Fruit fly (Drosophila melanogaster) whole organism, embryonic: Measurements from ENCODE around the gene CG17906.

Source experiments
- Asciz ChIP-seq: fragments of 200-800 bp; sonication (Bioruptor generic); optimal IDR thresholded peaks from 2 replicates; lab custom pipeline; 2017; ENCODE audit warnings: missing biosample characterization, mild to moderate bottlenecking, missing genetic modification characterization, missing genetic modification reagents
- Atf3 ChIP-seq: fragments of 200-800 bp; sonication (Bioruptor generic); optimal IDR thresholded peaks from 3 replicates; lab custom pipeline; 2016; ENCODE audit warnings: missing biosample characterization, missing genetic modification characterization
- BtbVII ChIP-seq: fragments of 200-800 bp; sonication (Bioruptor generic); optimal IDR thresholded peaks from 3 replicates; lab custom pipeline; 2017; ENCODE audit warnings: missing biosample characterization, mild to moderate bottlenecking, missing genetic modification characterization
- CG10543 ChIP-seq: fragments of 200-800 bp; sonication (Bioruptor generic); optimal IDR thresholded peaks from 3 replicates; lab custom pipeline; 2017; ENCODE audit warnings: missing biosample characterization, mild to moderate bottlenecking, missing genetic modification characterization, moderate library complexity
- CG16863 ChIP-seq: fragments of 200-800 bp; sonication (Bioruptor generic); optimal IDR thresholded peaks from 3 replicates; lab custom pipeline; 2016; ENCODE audit warnings: missing biosample characterization, missing genetic modification characterization
- CG17359 ChIP-seq: fragments of 200-800 bp; sonication (Bioruptor generic); optimal IDR thresholded peaks from 3 replicates; lab custom pipeline; 2018; ENCODE audit warnings: missing biosample characterization, mild to moderate bottlenecking, missing genetic modification characterization, moderate library complexity
- CG18599 ChIP-seq: fragments of 200-800 bp; sonication (Bioruptor generic); optimal IDR thresholded peaks from 3 replicates; lab custom pipeline; 2017; ENCODE audit warnings: missing biosample characterization, missing genetic modification characterization, mild to moderate bottlenecking, moderate library complexity, missing genetic modification reagents
- CG2678 ChIP-seq: fragments of 200-800 bp; sonication (Bioruptor generic); optimal IDR thresholded peaks from 3 replicates; lab custom pipeline; 2019; ENCODE audit warnings: missing biosample characterization, mild to moderate bottlenecking, missing genetic modification characterization, moderate library complexity
- CG2875 ChIP-seq: fragments of 200-800 bp; sonication (Bioruptor generic); optimal IDR thresholded peaks from 2 replicates; lab custom pipeline; 2017; ENCODE audit warnings: missing biosample characterization, mild to moderate bottlenecking, missing genetic modification characterization, missing genetic modification reagents
- CG34376 ChIP-seq: fragments of 200-800 bp; sonication (Bioruptor generic); optimal IDR thresholded peaks from 2 replicates; lab custom pipeline; 2018; ENCODE audit warnings: missing biosample characterization, mild to moderate bottlenecking, missing genetic modification characterization
- CG3838 ChIP-seq: fragments of 200-800 bp; sonication (Bioruptor generic); optimal IDR thresholded peaks from 3 replicates; lab custom pipeline; 2016; ENCODE audit warnings: missing biosample characterization, missing genetic modification characterization
- CG4360 ChIP-seq: fragments of 200-800 bp; sonication (Bioruptor generic); IDR thresholded peaks from 2 replicates; pipeline ENCODE4 v1.3.6; 2022; ENCODE audit warnings: missing biosample characterization, missing genetic modification characterization
- CG4617 ChIP-seq: fragments of 200-800 bp; sonication (Bioruptor generic); optimal IDR thresholded peaks from 3 replicates; lab custom pipeline; 2016; ENCODE audit warnings: missing biosample characterization, missing genetic modification characterization, borderline replicate concordance
- CG6791 ChIP-seq: fragments of 200-800 bp; sonication (Bioruptor generic); IDR thresholded peaks from 3 replicates; pipeline ENCODE4 v1.3.6; 2022; ENCODE audit warnings: missing biosample characterization, missing genetic modification characterization; ENCODE audit not compliant: partially characterized antibody
- CG7271 ChIP-seq: fragments of 200-800 bp; sonication (Bioruptor generic); optimal IDR thresholded peaks from 2 replicates; lab custom pipeline; 2018; ENCODE audit warnings: missing biosample characterization, mild to moderate bottlenecking, missing genetic modification characterization, moderate library complexity
- CG8765 ChIP-seq: fragments of 200-800 bp; sonication (Bioruptor generic); IDR thresholded peaks from 2 replicates; pipeline ENCODE4 v1.3.6; 2022; ENCODE audit warnings: missing biosample characterization, missing genetic modification characterization
- CG9215 ChIP-seq: fragments of 200-800 bp; sonication (Bioruptor generic); IDR thresholded peaks from 2 replicates; pipeline ENCODE4 v1.3.6; 2022; ENCODE audit warnings: missing biosample characterization, missing genetic modification characterization
- Dip2 ChIP-seq: fragments of 200-800 bp; sonication (Bioruptor generic); IDR thresholded peaks from 2 replicates; pipeline ENCODE4 v1.3.6; 2022; ENCODE audit warnings: missing biosample characterization, missing genetic modification characterization
- Eip74EF ChIP-seq, 2 experiments: fragments of 200-800 bp in 1 of 2; fragments of >200 bp in 1 of 2; sonication (Bioruptor generic) in 1 of 2; optimal IDR thresholded peaks; 2 replicates each; lab custom pipeline; 2017 to 2019; ENCODE audit warnings: missing biosample characterization in 2 of 2, missing genetic modification characterization in 2 of 2, mild to moderate bottlenecking in 1 of 2, moderate library complexity in 1 of 2
- HLH54F ChIP-seq: fragments of 200-800 bp; sonication (Bioruptor generic); optimal IDR thresholded peaks from 3 replicates; lab custom pipeline; 2016; ENCODE audit warnings: missing biosample characterization, missing genetic modification characterization
- Med ChIP-seq: fragments of 200-800 bp; sonication (Bioruptor generic); peaks from one replicate; lab custom pipeline; 2016; ENCODE audit warnings: missing biosample characterization, missing genetic modification characterization, mild to moderate bottlenecking, inconsistent platforms, moderate library complexity
- NC2β ChIP-seq: fragments of 200-800 bp; sonication (Bioruptor generic); optimal IDR thresholded peaks from 2 replicates; lab custom pipeline; 2016; ENCODE audit warnings: missing biosample characterization, missing genetic modification characterization
- Pdp1 ChIP-seq, 2 experiments: fragments of 200-800 bp; sonication (Bioruptor generic); optimal IDR thresholded peaks; 3 replicates each; lab custom pipeline; 2016; ENCODE audit warnings: missing biosample characterization in 2 of 2, missing genetic modification characterization in 2 of 2, mild to moderate bottlenecking in 1 of 2, moderate library complexity in 1 of 2
- Stat92E ChIP-seq, 3 experiments: fragments of >200 bp in 2 of 3; fragments of 200-800 bp in 1 of 3; sonication (Bioruptor generic) in 1 of 3; optimal IDR thresholded peaks; 2 replicates each; lab custom pipeline; 2017 to 2019; ENCODE audit warnings: missing biosample characterization in 3 of 3, missing genetic modification characterization in 3 of 3, mild to moderate bottlenecking in 1 of 3, moderate library complexity in 1 of 3
- ap ChIP-seq: fragments of 200-800 bp; sonication (Bioruptor generic); IDR thresholded peaks from 2 replicates; pipeline ENCODE4 v1.3.6; 2022; ENCODE audit warnings: missing biosample characterization, missing genetic modification characterization
- chinmo ChIP-seq: fragments of 200-800 bp; sonication (Bioruptor generic); IDR thresholded peaks from 4 replicates; pipeline ENCODE4 v1.3.6; 2022; ENCODE audit warnings: missing biosample characterization, missing genetic modification characterization; ENCODE audit not compliant: partially characterized antibody
- ci ChIP-seq: fragments of 200-800 bp; sonication (Bioruptor generic); IDR thresholded peaks from 3 replicates; pipeline ENCODE4 v1.3.6; 2022; ENCODE audit warnings: missing biosample characterization, missing genetic modification characterization
- exex ChIP-seq: fragments of 200-800 bp; sonication (Bioruptor generic); optimal IDR thresholded peaks from 4 replicates; lab custom pipeline; 2018; ENCODE audit warnings: missing biosample characterization, mild to moderate bottlenecking, missing genetic modification characterization, moderate library complexity
- fd96Cb ChIP-seq: fragments of 200-800 bp; sonication (Bioruptor generic); optimal IDR thresholded peaks from 2 replicates; lab custom pipeline; 2018; ENCODE audit warnings: missing biosample characterization, mild to moderate bottlenecking, missing genetic modification characterization, moderate library complexity
- gcm ChIP-seq: fragments of 200-800 bp; sonication (Bioruptor generic); optimal IDR thresholded peaks from 2 replicates; lab custom pipeline; 2019; ENCODE audit warnings: missing biosample characterization, mild to moderate bottlenecking, missing genetic modification characterization, moderate library complexity
- grn ChIP-seq: fragments of 200-800 bp; sonication (Bioruptor generic); optimal IDR thresholded peaks from 3 replicates; lab custom pipeline; 2017; ENCODE audit warnings: missing biosample characterization, missing genetic modification characterization
- gro ChIP-seq: fragments of 200-800 bp; sonication (Bioruptor generic); optimal IDR thresholded peaks from 2 replicates; lab custom pipeline; 2016; ENCODE audit warnings: missing biosample characterization, missing genetic modification characterization
- ind ChIP-seq: fragments of 200-800 bp; sonication (Bioruptor generic); optimal IDR thresholded peaks from 3 replicates; lab custom pipeline; 2016; ENCODE audit warnings: missing biosample characterization, missing genetic modification characterization
- jumu ChIP-seq: fragments of 200-800 bp; sonication (Bioruptor generic); optimal IDR thresholded peaks from 3 replicates; lab custom pipeline; 2016; ENCODE audit warnings: missing biosample characterization, missing genetic modification characterization
- lab ChIP-seq: fragments of 200-800 bp; sonication (Bioruptor generic); optimal IDR thresholded peaks from 3 replicates; lab custom pipeline; 2017; ENCODE audit warnings: missing biosample characterization, missing genetic modification characterization, mild to moderate bottlenecking, moderate library complexity, missing genetic modification reagents
- lola ChIP-seq, 3 experiments: fragments of >200 bp in 2 of 3; fragments of 200-800 bp in 1 of 3; sonication (Bioruptor generic) in 1 of 3; optimal IDR thresholded peaks; 2 replicates each; lab custom pipeline; 2017 to 2019; ENCODE audit warnings: missing biosample characterization in 3 of 3, missing genetic modification characterization in 3 of 3, mild to moderate bottlenecking in 1 of 3, moderate library complexity in 1 of 3
- mirr ChIP-seq: fragments of 200-800 bp; sonication (Bioruptor generic); optimal IDR thresholded peaks from 3 replicates; lab custom pipeline; 2018; ENCODE audit warnings: missing biosample characterization, mild to moderate bottlenecking, missing genetic modification characterization
- nerfin-2 ChIP-seq: fragments of 200-800 bp; sonication (Bioruptor generic); IDR thresholded peaks from 2 replicates; pipeline ENCODE4 v1.3.6; 2022; ENCODE audit warnings: missing biosample characterization, missing genetic modification characterization; ENCODE audit not compliant: partially characterized antibody
- run ChIP-seq: fragments of 200-800 bp; sonication (Bioruptor generic); optimal IDR thresholded peaks from 3 replicates; lab custom pipeline; 2018; ENCODE audit warnings: missing biosample characterization, mild to moderate bottlenecking, missing genetic modification characterization
- schlank ChIP-seq: fragments of 200-800 bp; sonication (Bioruptor generic); optimal IDR thresholded peaks from 2 replicates; lab custom pipeline; 2018; ENCODE audit warnings: missing biosample characterization, mild to moderate bottlenecking, missing genetic modification characterization
- sd ChIP-seq: fragments of 200-800 bp; sonication (Bioruptor generic); optimal IDR thresholded peaks from 3 replicates; lab custom pipeline; 2018; ENCODE audit warnings: missing biosample characterization, mild to moderate bottlenecking, missing genetic modification characterization, moderate library complexity
- sens ChIP-seq: fragments of 200-800 bp; sonication (Bioruptor generic); peaks from one replicate; lab custom pipeline; 2016; ENCODE audit warnings: missing biosample characterization, missing genetic modification characterization
- sug ChIP-seq: fragments of 200-800 bp; optimal IDR thresholded peaks from 2 replicates; lab custom pipeline; 2019; ENCODE audit warnings: missing biosample characterization, mild to moderate bottlenecking, missing genetic modification characterization, moderate library complexity
- trh ChIP-seq: fragments of 200-800 bp; sonication (Bioruptor generic); optimal IDR thresholded peaks from 2 replicates; lab custom pipeline; 2016; ENCODE audit warnings: missing biosample characterization, missing genetic modification characterization
- zen ChIP-seq: fragments of 200-800 bp; sonication (Bioruptor generic); optimal IDR thresholded peaks from 3 replicates; lab custom pipeline; 2018; ENCODE audit warnings: missing biosample characterization, mild to moderate bottlenecking, missing genetic modification characterization, moderate library complexity

Gene CG17906

DNA sequence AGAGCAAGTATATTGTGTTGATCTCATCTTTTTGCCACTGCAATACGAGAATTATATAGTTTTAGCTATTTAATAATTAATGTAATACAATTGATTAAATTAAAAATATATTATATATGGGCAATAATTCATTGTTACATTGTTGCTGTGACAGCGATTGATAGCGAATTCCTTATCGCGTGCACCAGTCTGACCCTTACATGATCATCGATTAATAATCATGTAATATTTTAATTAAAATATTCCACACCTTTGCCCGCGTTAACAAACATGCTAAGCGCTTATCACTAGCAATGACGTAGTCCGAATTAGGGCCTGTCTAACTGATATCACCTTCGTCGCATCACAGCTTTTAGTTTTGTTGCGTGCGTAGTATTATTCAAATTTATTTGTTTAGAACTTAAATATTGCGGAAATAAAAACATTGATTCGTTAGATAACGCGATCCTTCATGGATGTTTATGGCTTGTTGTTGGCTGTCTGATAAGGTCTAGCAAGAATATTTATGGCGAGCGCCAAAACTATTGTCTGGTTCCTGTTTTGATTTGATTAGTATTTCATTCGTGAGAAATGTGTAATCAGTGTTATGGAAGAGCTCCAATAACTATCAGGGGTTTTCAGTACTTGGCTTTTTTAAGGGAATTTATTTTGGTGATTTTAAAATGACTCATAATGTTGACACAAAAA, 6.8 kb upstream of the CG17906 start:
- TF ChIP-seq HLH54F (GFP tag; lab: Kevin White, UChicago) (no peak), run (tag; lab: Kevin White, UChicago) (no peak), CG34376 (GFP tag; lab: Kevin White, UChicago) (peak; percentile 98), CG6791 (GFP tag; lab: Robert Waterston, UW) (no peak), CG18599 (GFP tag; lab: Kevin White, UChicago) (peak; percentile 25), sd (tag; lab: Kevin White, UChicago) (peak; percentile 79), CG4617 (GFP tag; lab: Kevin White, UChicago) (no peak), Med (GFP tag; lab: Kevin White, UChicago) (peak; percentile 41), CG10543 (peak; percentile 13), Atf3 (GFP tag; lab: Kevin White, UChicago) (no peak), BtbVII (peak; percentile 32), gro (GFP tag; lab: Kevin White, UChicago) (peak; percentile 14), mirr (peak; percentile 84), ci (GFP tag; lab: Robert Waterston, UW) (no peak), NC2β (GFP tag; lab: Kevin White, UChicago) (no peak), schlank (tag; lab: Kevin White, UChicago) (no peak), CG16863 (GFP tag; lab: Kevin White, UChicago) (no peak), trh (GFP tag; lab: Kevin White, UChicago) (no peak), Pdp1 (GFP tag; optimal IDR thresholded peaks at IDR 0.05; lab: Kevin White, UChicago) (peak in 1 of 2 experiments; percentile 85), chinmo (GFP tag; lab: Robert Waterston, UW) (0 out of 4 replicates have a peak, but pooled peaks have one; percentile 44), fd96Cb (no peak), Eip74EF (GFP tag; optimal IDR thresholded peaks at IDR 0.05; lab: Kevin White, UChicago) (peak in 1 of 2 experiments; percentile 67), grn (GFP tag; lab: Kevin White, UChicago) (peak; percentile 31), CG4360 (GFP tag; lab: Robert Waterston, UW) (no peak), lola (GFP tag; optimal IDR thresholded peaks at IDR 0.05; lab: Kevin White, UChicago) (no peak), Dip2 (GFP tag; lab: Robert Waterston, UW) (no peak), sens (GFP tag; lab: Kevin White, UChicago) (peak; percentile 64), CG2678 (peak; percentile 10), jumu (GFP tag; lab: Kevin White, UChicago) (no peak), CG8765 (GFP tag; lab: Robert Waterston, UW) (no peak), Asciz (no peak), Stat92E (GFP tag; optimal IDR thresholded peaks at IDR 0.05; lab: Kevin White, UChicago) (no peak), zen (tag; lab: Kevin White, UChicago) (no peak), CG2875 (no peak), gcm (GFP tag; lab: Kevin White, UChicago) (no peak), exex (tag; lab: Kevin White, UChicago) (peak; percentile 93), ind (no peak), CG7271 (no peak), nerfin-2 (no peak), sug (peak; percentile 83), lab (peak; percentile 15), CG3838 (GFP tag; lab: Kevin White, UChicago) (no peak), CG9215 (GFP tag; lab: Robert Waterston, UW) (no peak), CG17359 (no peak), ap (GFP tag; lab: Robert Waterston, UW) (no peak)
